Worm (Caenorhabditis elegans) whole organism, late embryonic: ENCODE results near the gene Y46G5A.7.

Experiments
- Y22D7AL.16 ChIP-seq: sonication (generic microtip); optimal IDR thresholded peaks from 2 replicates; lab custom pipeline; 2016; ENCODE audit warnings: missing genetic modification characterization, missing compliant biosample characterization
- ceh-31 ChIP-seq: sonication (generic microtip); optimal IDR thresholded peaks from 2 replicates; lab custom pipeline; 2016; ENCODE audit warnings: missing genetic modification characterization, missing compliant biosample characterization
- dmd-4 ChIP-seq: sonication (generic microtip); optimal IDR thresholded peaks from 2 replicates; lab custom pipeline; 2016; ENCODE audit warnings: borderline replicate concordance, missing genetic modification characterization, missing compliant biosample characterization
- nfya-1 ChIP-seq: sonication (generic microtip); optimal IDR thresholded peaks from 2 replicates; lab custom pipeline; 2017; ENCODE audit warnings: missing genetic modification characterization, mild to moderate bottlenecking, missing compliant biosample characterization, antibody characterized with exemption, moderate library complexity
- pat-9 ChIP-seq: fragments of 200-800 bp; sonication (Bioruptor generic); optimal IDR thresholded peaks from 2 replicates; lab custom pipeline; 2018; ENCODE audit warnings: mild to moderate bottlenecking, missing genetic modification characterization, moderate library complexity, missing compliant biosample characterization
- pha-4 ChIP-seq: fragments of 150-350 bp; optimal IDR thresholded peaks from 2 replicates; lab custom pipeline; 2018; ENCODE audit warnings: missing biosample characterization, missing genetic modification reagents, missing genetic modification characterization
- tbx-7 ChIP-seq: sonication (generic microtip); optimal IDR thresholded peaks from 2 replicates; lab custom pipeline; 2016; ENCODE audit warnings: missing genotype, missing genetic modification characterization, missing compliant biosample characterization
- unc-86 ChIP-seq: sonication (generic microtip); optimal IDR thresholded peaks from 2 replicates; lab custom pipeline; 2016; ENCODE audit warnings: missing genetic modification characterization, missing compliant biosample characterization

DNA sequence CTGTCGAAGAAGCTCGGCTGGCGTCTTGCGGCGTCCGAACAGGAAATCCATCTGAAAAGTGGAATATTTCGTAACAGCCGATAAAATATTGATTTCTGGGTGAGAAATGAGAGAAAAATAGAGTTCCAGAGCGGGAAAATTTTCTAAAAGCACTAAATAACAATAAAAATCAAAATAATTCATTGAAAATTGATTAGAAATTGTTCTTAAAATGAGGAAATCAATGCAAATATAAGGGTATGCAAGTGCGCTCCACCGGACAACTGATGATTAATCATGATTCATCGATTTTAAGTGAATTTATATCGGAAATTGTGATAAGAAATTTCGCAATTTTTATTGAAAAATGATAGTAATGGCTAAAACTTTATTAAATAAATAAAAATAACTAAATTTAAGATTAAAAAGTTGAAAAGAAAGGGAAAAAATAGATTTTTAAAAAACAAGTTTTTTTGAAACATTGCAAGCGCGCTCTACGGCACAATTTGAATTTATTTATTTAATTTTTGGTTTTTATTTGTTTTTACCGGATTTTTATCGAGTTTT lies 12.1 kb upstream of the Y46G5A.7 start, which contains the start of the genes vps-2 and tiar-2:
- TF ChIP-seq unc-86 (tag; lab: Kevin White, UChicago) (no peak), pat-9 (tag; lab: Kevin White, UChicago) (no peak), pha-4 (tag; lab: Kevin White, UChicago) (no peak), tbx-7 (tag; lab: Kevin White, UChicago) (no peak), Y22D7AL.16 (tag; lab: Kevin White, UChicago) (no peak), ceh-31 (no peak), dmd-4 (tag; lab: Kevin White, UChicago) (no peak), nfya-1 (tag; lab: Kevin White, UChicago) (no peak)
